Worm (Caenorhabditis elegans) whole organism, L4 larva: Measurements from ENCODE around the gene twk-22.

Source experiments
- R02D3.7 ChIP-seq: fragments of 150-350 bp; sonication (generic microtip); optimal IDR thresholded peaks from 3 replicates; lab custom pipeline; 2014; ENCODE audit warnings: missing biosample characterization, missing genetic modification characterization
- Y48G9A.11 ChIP-seq: fragments of 200-800 bp; sonication (Bioruptor generic); IDR thresholded peaks from 2 replicates; pipeline ENCODE4 v1.3.6; 2022; ENCODE audit warnings: missing genetic modification reagents, missing genetic modification characterization, missing compliant biosample characterization
- aha-1 ChIP-seq: fragments of 150-350 bp; peaks from one replicate; lab custom pipeline; 2014; ENCODE audit warnings: missing biosample characterization, missing genetic modification characterization
- ama-1 ChIP-seq: fragments of 150-350 bp; optimal IDR thresholded peaks from 2 replicates; lab custom pipeline; 2014; ENCODE audit warnings: inconsistent platforms, mixed read lengths
- ceh-44 ChIP-seq: fragments of 200-800 bp; sonication (Bioruptor generic); IDR thresholded peaks from 2 replicates; pipeline ENCODE4 v1.3.6; 2022; ENCODE audit warnings: missing genetic modification reagents, missing genetic modification characterization, missing compliant biosample characterization
- ces-1 ChIP-seq: fragments of 150-350 bp; sonication (generic microtip); optimal IDR thresholded peaks from 4 replicates; lab custom pipeline; 2014; ENCODE audit warnings: missing biosample characterization, missing genetic modification reagents, missing genetic modification characterization
- daf-12 ChIP-seq: fragments of 150-350 bp; optimal IDR thresholded peaks from 2 replicates; lab custom pipeline; 2014; ENCODE audit warnings: missing biosample characterization, missing genetic modification reagents, missing genetic modification characterization
- dmd-6 ChIP-seq: fragments of 200-800 bp; sonication (Bioruptor generic); IDR thresholded peaks from 2 replicates; pipeline ENCODE4 v1.3.6; 2022; ENCODE audit warnings: missing genetic modification reagents, missing genetic modification characterization, missing compliant biosample characterization
- dmd-8 ChIP-seq: fragments of 200-800 bp; sonication (Bioruptor generic); IDR thresholded peaks from 2 replicates; pipeline ENCODE4 v1.3.6; 2022; ENCODE audit warnings: missing genetic modification characterization, missing compliant biosample characterization
- dve-1 ChIP-seq: sonication (generic microtip); optimal IDR thresholded peaks from 2 replicates; lab custom pipeline; 2017; ENCODE audit warnings: antibody characterized with exemption, mild to moderate bottlenecking, missing genetic modification characterization, missing compliant biosample characterization; ENCODE audit not compliant: insufficient read depth
- fkh-10 ChIP-seq: fragments of 150-350 bp; optimal IDR thresholded peaks from 2 replicates; lab custom pipeline; 2014; ENCODE audit warnings: missing biosample characterization, missing genetic modification reagents, missing genetic modification characterization
- fos-1 ChIP-seq: fragments of 150-350 bp; optimal IDR thresholded peaks from 2 replicates; lab custom pipeline; 2014; ENCODE audit warnings: missing biosample characterization, missing genetic modification characterization
- hlh-11 ChIP-seq: fragments of 200-800 bp; sonication (Bioruptor generic); optimal IDR thresholded peaks from 2 replicates; lab custom pipeline; 2018; ENCODE audit warnings: mild to moderate bottlenecking, missing genetic modification characterization, missing compliant biosample characterization
- hlh-30 ChIP-seq: sonication (generic microtip); optimal IDR thresholded peaks from 2 replicates; lab custom pipeline; 2017; ENCODE audit warnings: antibody characterized with exemption, mild to moderate bottlenecking, missing genetic modification characterization, missing compliant biosample characterization; ENCODE audit not compliant: insufficient read depth
- hmg-1.1 ChIP-seq: fragments of 200-800 bp; sonication (Bioruptor generic); IDR thresholded peaks from 2 replicates; pipeline ENCODE4 v1.3.6; 2022; ENCODE audit warnings: missing genetic modification reagents, missing genetic modification characterization, missing compliant biosample characterization
- jun-1 ChIP-seq: fragments of 150-350 bp; optimal IDR thresholded peaks from 2 replicates; lab custom pipeline; 2014; ENCODE audit warnings: missing biosample characterization, missing genetic modification reagents, missing genetic modification characterization
- lim-7 ChIP-seq: fragments of 200-800 bp; sonication (Bioruptor generic); IDR thresholded peaks from 2 replicates; pipeline ENCODE4 v1.3.6; 2022; ENCODE audit warnings: missing genetic modification characterization, missing compliant biosample characterization
- lin-29 ChIP-seq: fragments of 200-800 bp; sonication (Bioruptor generic); IDR thresholded peaks from 2 replicates; pipeline ENCODE4 v1.3.6; 2022; ENCODE audit warnings: missing genetic modification reagents, missing genetic modification characterization, missing compliant biosample characterization
- lsy-2 ChIP-seq, 2 experiments: fragments of 150-350 bp in 1 of 2; sonication (generic microtip) in 1 of 2; optimal IDR thresholded peaks; 2 replicates each; lab custom pipeline; 2014 to 2017; ENCODE audit warnings: missing biosample characterization in 2 of 2, missing genetic modification characterization in 2 of 2
- madf-5 ChIP-seq, 2 experiments: fragments of 200-800 bp; sonication (Bioruptor generic); IDR thresholded peaks; 2 replicates each; pipeline ENCODE4 v1.3.6; 2022; ENCODE audit warnings: missing compliant biosample characterization in 2 of 2, missing genetic modification characterization in 2 of 2
- madf-9 ChIP-seq: fragments of 200-800 bp; sonication (Bioruptor generic); conservative IDR thresholded peaks from 2 replicates; pipeline ENCODE4 v1.3.6; 2022; ENCODE audit warnings: missing genetic modification reagents, missing genetic modification characterization, missing compliant biosample characterization
- mdl-1 ChIP-seq, 2 experiments: fragments of 150-350 bp in 1 of 2; sonication (generic microtip) in 1 of 2; optimal IDR thresholded peaks; 2 replicates each; lab custom pipeline; 2014 to 2017; ENCODE audit warnings: missing biosample characterization in 2 of 2, missing genetic modification characterization in 2 of 2
- mdt-29 ChIP-seq: fragments of 200-800 bp; sonication (Bioruptor generic); IDR thresholded peaks from 2 replicates; pipeline ENCODE4 v1.3.6; 2022; ENCODE audit warnings: missing genetic modification reagents, missing genetic modification characterization, missing compliant biosample characterization
- mep-1 ChIP-seq: fragments of 150-350 bp; sonication (generic microtip); optimal IDR thresholded peaks from 3 replicates; lab custom pipeline; 2014; ENCODE audit warnings: missing biosample characterization, missing genetic modification characterization
- mxl-2 ChIP-seq: fragments of 200-800 bp; sonication (Bioruptor generic); conservative IDR thresholded peaks from 2 replicates; pipeline ENCODE4 v1.3.6; 2022; ENCODE audit warnings: missing genetic modification reagents, missing genetic modification characterization, missing compliant biosample characterization
- mxl-3 ChIP-seq: fragments of 200-800 bp; sonication (Bioruptor generic); optimal IDR thresholded peaks from 2 replicates; lab custom pipeline; 2018; ENCODE audit warnings: mild to moderate bottlenecking, missing genetic modification characterization, missing compliant biosample characterization
- nhr-102 ChIP-seq: sonication (generic microtip); optimal IDR thresholded peaks from 2 replicates; lab custom pipeline; 2016; ENCODE audit warnings: mild to moderate bottlenecking, missing genetic modification characterization, moderate library complexity, missing compliant biosample characterization
- nhr-77 ChIP-seq: fragments of 150-350 bp; optimal IDR thresholded peaks from 2 replicates; lab custom pipeline; 2014; ENCODE audit warnings: missing biosample characterization, missing genetic modification characterization
- php-3 ChIP-seq: fragments of 200-800 bp; sonication (Bioruptor generic); IDR thresholded peaks from 2 replicates; pipeline ENCODE4 v1.3.6; 2022; ENCODE audit warnings: missing genetic modification reagents, missing genetic modification characterization, missing compliant biosample characterization
- pqm-1 ChIP-seq: sonication (generic microtip); optimal IDR thresholded peaks from 2 replicates; lab custom pipeline; 2017; ENCODE audit warnings: missing biosample characterization, missing genetic modification characterization
- rbr-2 ChIP-seq: sonication (generic microtip); optimal IDR thresholded peaks from 2 replicates; lab custom pipeline; 2016; ENCODE audit warnings: missing genotype, missing genetic modification characterization, missing compliant biosample characterization
- set-16 ChIP-seq: fragments of 200-800 bp; sonication (Bioruptor generic); IDR thresholded peaks from 2 replicates; pipeline ENCODE4 v1.3.6; 2022; ENCODE audit warnings: missing genetic modification reagents, missing genetic modification characterization, missing compliant biosample characterization
- skn-1 ChIP-seq: fragments of 150-350 bp; optimal IDR thresholded peaks from 2 replicates; lab custom pipeline; 2014; ENCODE audit warnings: missing biosample characterization, missing genetic modification characterization
- spr-3 ChIP-seq: fragments of 200-800 bp; sonication (Bioruptor generic); optimal IDR thresholded peaks from 2 replicates; lab custom pipeline; 2018; ENCODE audit warnings: mild to moderate bottlenecking, missing genetic modification characterization, missing compliant biosample characterization
- tra-1 ChIP-seq: fragments of 200-800 bp; sonication (Bioruptor generic); IDR thresholded peaks from 2 replicates; pipeline ENCODE4 v1.3.6; 2022; ENCODE audit warnings: missing genetic modification reagents, missing genetic modification characterization, missing compliant biosample characterization
- unc-39 ChIP-seq: sonication (generic microtip); optimal IDR thresholded peaks from 2 replicates; lab custom pipeline; 2017; ENCODE audit warnings: missing biosample characterization, missing genetic modification characterization
- unc-62 ChIP-seq, 3 experiments: fragments of 150-350 bp in 1 of 3; sonication (generic microtip); optimal IDR thresholded peaks in 2 of 3; peaks in 1 of 3; 1 replicate in 1 of 3; 2 replicates in 2 of 3; lab custom pipeline; 2014 to 2017; ENCODE audit warnings: missing biosample characterization in 3 of 3, missing genetic modification characterization in 3 of 3, missing genetic modification reagents in 3 of 3, missing genotype in 1 of 3
- zfp-3 ChIP-seq: fragments of 200-800 bp; sonication (Bioruptor generic); conservative IDR thresholded peaks from 2 replicates; pipeline ENCODE4 v1.3.6; 2022; ENCODE audit warnings: missing genetic modification reagents, missing genetic modification characterization, missing compliant biosample characterization
- zip-11 ChIP-seq: fragments of 200-800 bp; sonication (Bioruptor generic); IDR thresholded peaks from 2 replicates; pipeline ENCODE4 v1.3.6; 2022; ENCODE audit warnings: missing genetic modification characterization, missing compliant biosample characterization

twk-22 gene

ce11 chrX:16335396-16335795 is 29.1 kb downstream of the twk-22 start:
- TF ChIP-seq set-16 (GFP tag; lab: Robert Waterston, UW) (peak; percentile 29; the same call in 1 of the 2 replicates), unc-62 (GFP tag; optimal IDR thresholded peaks at IDR 0.05 in 1 of 2; lab: Kevin White, UChicago) (peak in 1 of 2 experiments; percentile 0), unc-62 (tag; optimal IDR thresholded peaks at IDR 0.05; lab: Kevin White, UChicago) (no peak), dmd-8 (GFP tag; lab: Robert Waterston, UW) (no peak), aha-1 (tag; lab: Kevin White, UChicago) (peak; percentile 88)

- TF ChIP-seq aha-1 (tag; lab: Kevin White, UChicago) (peak; percentile 37), ces-1 (GFP tag; lab: Kevin White, UChicago) (no peak), mep-1 (no peak)
These were observed 30.7 kb downstream of the twk-22 start for ce11 chrX:16336940-16337339.

- TF ChIP-seq mep-1 (peak; percentile 31), dve-1 (tag; lab: Kevin White, UChicago) (peak; percentile 44), nhr-102 (tag; lab: Kevin White, UChicago) (no peak), lim-7 (GFP tag; lab: Robert Waterston, UW) (no peak), ces-1 (GFP tag; lab: Kevin White, UChicago) (no peak), hmg-1.1 (GFP tag; lab: Robert Waterston, UW) (no peak), unc-62 (GFP tag; optimal IDR thresholded peaks at IDR 0.05 in 1 of 2; lab: Kevin White, UChicago) (peak in 1 of 2 experiments; percentile 16), unc-62 (tag; optimal IDR thresholded peaks at IDR 0.05; lab: Kevin White, UChicago) (no peak), skn-1 (tag; lab: Kevin White, UChicago) (no peak), aha-1 (tag; lab: Kevin White, UChicago) (peak; percentile 43), mdl-1 (tag; optimal IDR thresholded peaks at IDR 0.05; lab: Kevin White, UChicago) (peak in 1 of 2 experiments; percentile 29), pqm-1 (tag; lab: Kevin White, UChicago) (peak; percentile 60), madf-5 (GFP tag; IDR thresholded peaks at IDR 0.05; lab: Robert Waterston, UW) (no peak), php-3 (GFP tag; lab: Robert Waterston, UW) (no peak), unc-39 (tag; lab: Kevin White, UChicago) (no peak), dmd-6 (peak; percentile 68), ama-1 (lab: Kevin White, UChicago) (no peak), daf-12 (tag; lab: Kevin White, UChicago) (no peak), zip-11 (GFP tag; lab: Robert Waterston, UW) (no peak), jun-1 (no peak), hlh-11 (tag; lab: Kevin White, UChicago) (peak; percentile 44), hlh-30 (tag; lab: Kevin White, UChicago) (peak; percentile 55), zfp-3 (GFP tag; lab: Robert Waterston, UW) (no peak), mxl-3 (GFP tag; lab: Kevin White, UChicago) (no peak), spr-3 (GFP tag; lab: Kevin White, UChicago) (no peak), nhr-77 (tag; lab: Kevin White, UChicago) (peak; percentile 16), ceh-44 (no peak)
- TF ChIP-seq, all 104 proteins: peak for 10
These were observed 31.1 kb downstream of the twk-22 start for ce11 chrX:16337399-16337798.

ce11 chrX:16339207-16339606 is 32.9 kb downstream of the twk-22 start:
- TF ChIP-seq mdl-1 (tag; optimal IDR thresholded peaks at IDR 0.05; lab: Kevin White, UChicago) (no peak), mdt-29 (GFP tag; lab: Robert Waterston, UW) (no peak), Y48G9A.11 (GFP tag; lab: Robert Waterston, UW) (no peak), lsy-2 (tag; optimal IDR thresholded peaks at IDR 0.05; lab: Kevin White, UChicago) (peak in 1 of 2 experiments; percentile 30), rbr-2 (tag; lab: Kevin White, UChicago) (peak; percentile 5), spr-3 (GFP tag; lab: Kevin White, UChicago) (no peak), hlh-30 (tag; lab: Kevin White, UChicago) (peak; percentile 42), fos-1 (tag; lab: Kevin White, UChicago) (no peak), mxl-2 (GFP tag; lab: Robert Waterston, UW) (no peak), lin-29 (GFP tag; lab: Robert Waterston, UW) (no peak), fkh-10 (GFP tag; lab: Kevin White, UChicago) (no peak), madf-9 (no peak), R02D3.7 (tag; lab: Kevin White, UChicago) (no peak), tra-1 (no peak), mep-1 (peak; percentile 27)
